Fruit fly (Drosophila melanogaster): ENCODE results near the gene disco-r.

The disco-r gene

DNA sequence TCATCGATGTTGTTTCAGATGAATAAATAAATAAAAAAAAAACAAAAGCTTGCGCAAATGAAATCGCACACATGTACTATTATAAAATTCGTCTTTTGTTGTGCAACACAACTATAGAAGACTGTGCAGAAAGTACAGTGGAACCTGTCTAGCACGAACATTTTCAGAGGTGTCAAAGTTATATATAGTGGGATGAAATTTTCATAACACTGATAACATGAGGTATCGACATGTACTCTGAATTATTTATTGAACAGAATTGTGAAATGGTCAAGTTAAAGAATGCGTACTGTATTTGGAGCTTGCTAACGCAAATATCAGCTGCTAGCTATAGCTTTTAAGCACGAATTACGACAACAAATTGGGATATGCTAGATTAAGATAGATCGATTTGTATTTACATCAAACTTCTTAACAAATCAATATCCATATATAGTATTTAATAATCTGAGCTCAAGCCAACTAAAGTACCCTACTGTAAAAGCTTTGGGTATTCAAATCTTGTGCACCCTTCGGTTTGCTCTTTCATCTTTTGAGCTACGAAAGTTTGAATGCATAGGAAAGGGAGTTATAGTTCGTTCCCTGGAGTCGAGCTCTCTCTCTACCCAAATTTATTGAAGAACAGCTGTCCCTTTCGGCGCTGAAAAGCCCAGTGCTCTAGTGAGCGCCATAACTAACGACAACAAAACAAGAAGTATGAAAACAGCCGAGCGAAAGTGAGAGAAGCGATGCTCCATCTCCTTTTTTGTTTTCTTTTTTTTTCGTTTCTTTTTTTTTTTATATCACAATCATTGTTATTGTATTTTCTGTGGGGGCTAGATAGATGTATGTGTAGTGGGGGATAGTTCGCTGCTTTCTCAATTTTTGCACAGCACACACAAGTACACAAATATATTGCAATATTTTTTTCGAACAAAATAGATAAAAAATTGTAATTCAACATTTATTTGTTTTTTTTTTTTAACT, 58.3 kb downstream of the disco-r start:
- peak; percentile 65 for TF ChIP-seq psq (GFP tag; optimal IDR thresholded peaks at IDR 0.05)
- TF ChIP-seq Dif (GFP tag; optimal IDR thresholded peaks at IDR 0.05; ENCODE audit: partially characterized antibody): no peak
- no peak for TF ChIP-seq pan (optimal IDR thresholded peaks at IDR 0.05)
- TF ChIP-seq Hr83 (GFP tag; optimal IDR thresholded peaks at IDR 0.05; ENCODE audit: poor library complexity, severe bottlenecking): peak; percentile 82
- peak; percentile 86 for TF ChIP-seq rgr (GFP tag; optimal IDR thresholded peaks at IDR 0.05)
- peak; percentile 37 for TF ChIP-seq Sp1 (GFP tag; optimal IDR thresholded peaks at IDR 0.05)
- TF ChIP-seq GATAd (GFP tag; optimal IDR thresholded peaks at IDR 0.05): peak; percentile 47
- TF ChIP-seq tai (GFP tag; optimal IDR thresholded peaks at IDR 0.05): peak; percentile 76
- TF ChIP-seq br (GFP tag; optimal IDR thresholded peaks at IDR 0.05): peak; percentile 80
- TF ChIP-seq CrebA (GFP tag; optimal IDR thresholded peaks at IDR 0.05; ENCODE audit: borderline replicate concordance): no peak
- TF ChIP-seq Vsx2 (GFP tag; optimal IDR thresholded peaks at IDR 0.05; ENCODE audit: partially characterized antibody): no peak
- TF ChIP-seq dmrt93B (GFP tag; optimal IDR thresholded peaks at IDR 0.05): peak; percentile 41
- TF ChIP-seq sage (GFP tag; optimal IDR thresholded peaks at IDR 0.05): peak; percentile 57
- TF ChIP-seq Jra (GFP tag; optimal IDR thresholded peaks at IDR 0.05): peak; percentile 41
- peak; percentile 76 for TF ChIP-seq fru (GFP tag; optimal IDR thresholded peaks at IDR 0.05)
- peak; percentile 44 for TF ChIP-seq woc (GFP tag; optimal IDR thresholded peaks at IDR 0.05)
- peak; percentile 64 for TF ChIP-seq CG32264 (GFP tag; optimal IDR thresholded peaks at IDR 0.05)
- TF ChIP-seq CG9705 (GFP tag; optimal IDR thresholded peaks at IDR 0.05): peak; percentile 50
- TF ChIP-seq Hr78 (GFP tag; optimal IDR thresholded peaks at IDR 0.05): no peak
- peak; percentile 76 for TF ChIP-seq HLH106 (tag; optimal IDR thresholded peaks at IDR 0.05)
- peak; percentile 84 for TF ChIP-seq sv (GFP tag; optimal IDR thresholded peaks at IDR 0.05)
- TF ChIP-seq brk (GFP tag; optimal IDR thresholded peaks at IDR 0.05): peak; percentile 54
- TF ChIP-seq OdsH (GFP tag; optimal IDR thresholded peaks at IDR 0.05): peak; percentile 80
- TF ChIP-seq Dfd (GFP tag; optimal IDR thresholded peaks at IDR 0.05): no peak
- peak; percentile 80 for TF ChIP-seq Hnf4 (GFP tag; optimal IDR thresholded peaks at IDR 0.05)
- peak; percentile 89 for TF ChIP-seq h (GFP tag; optimal IDR thresholded peaks at IDR 0.05)
- no peak for TF ChIP-seq Abd-B (GFP tag; optimal IDR thresholded peaks at IDR 0.05)
- peak; percentile 84 for TF ChIP-seq ey (GFP tag; optimal IDR thresholded peaks at IDR 0.05)
- TF ChIP-seq jim (GFP tag; optimal IDR thresholded peaks at IDR 0.05): peak; percentile 54
- no peak for TF ChIP-seq N (GFP tag; optimal IDR thresholded peaks at IDR 0.05)
- TF ChIP-seq usp (GFP tag; optimal IDR thresholded peaks at IDR 0.05): no peak
- TF ChIP-seq lola (GFP tag; optimal IDR thresholded peaks at IDR 0.05): no peak
- peak; percentile 47 to 88 for TF ChIP-seq foxo (GFP tag; optimal IDR thresholded peaks at IDR 0.05)
- no peak for TF ChIP-seq Myc (optimal IDR thresholded peaks at IDR 0.05)
- TF ChIP-seq dsf (GFP tag; optimal IDR thresholded peaks at IDR 0.05; ENCODE audit: borderline replicate concordance): no peak
- TF ChIP-seq dl (GFP tag; optimal IDR thresholded peaks at IDR 0.05; ENCODE audit: insufficient read depth in 1 of 2, partially characterized antibody in 2 of 2): no peak
- TF ChIP-seq Mio (GFP tag; optimal IDR thresholded peaks at IDR 0.05): peak; percentile 34
- no peak for TF ChIP-seq Rel (GFP tag; optimal IDR thresholded peaks at IDR 0.05)
- TF ChIP-seq Rel (tag; optimal IDR thresholded peaks at IDR 0.05): peak; percentile 20
